Worm (Caenorhabditis elegans) whole organism, midembryonic: Measurements from ENCODE around the gene xbx-4.

Experiments
- T22C8.4 ChIP-seq: fragments of 200-800 bp; sonication (Bioruptor generic); IDR thresholded peaks from 2 replicates; pipeline ENCODE4 v1.3.6; 2022; ENCODE audit warnings: missing genetic modification characterization, missing compliant biosample characterization
- cog-1 ChIP-seq: sonication (generic microtip); optimal IDR thresholded peaks from 2 replicates; lab custom pipeline; 2016; ENCODE audit warnings: missing genetic modification characterization, missing compliant biosample characterization
- flt-1 ChIP-seq: fragments of 200-800 bp; sonication (Bioruptor generic); IDR thresholded peaks from 2 replicates; pipeline ENCODE4 v1.3.6; 2022; ENCODE audit warnings: missing genetic modification characterization, missing compliant biosample characterization
- klf-2 ChIP-seq: fragments of 200-800 bp; sonication (Bioruptor generic); conservative IDR thresholded peaks from 2 replicates; pipeline ENCODE4 v1.3.6; 2022; ENCODE audit warnings: missing genetic modification reagents, missing genetic modification characterization, missing compliant biosample characterization
- med-1 ChIP-seq: sonication (generic microtip); optimal IDR thresholded peaks from 2 replicates; lab custom pipeline; 2017; ENCODE audit warnings: missing genetic modification characterization, mild to moderate bottlenecking, missing compliant biosample characterization, antibody characterized with exemption, missing genetic modification reagents; ENCODE audit not compliant: insufficient read depth
- ref-1 ChIP-seq: fragments of 200-800 bp; sonication (Bioruptor generic); conservative IDR thresholded peaks from 2 replicates; pipeline ENCODE4 v1.3.6; 2022; ENCODE audit warnings: missing genetic modification reagents, missing genetic modification characterization, missing compliant biosample characterization
- tab-1 ChIP-seq: fragments of 200-800 bp; sonication (Bioruptor generic); IDR thresholded peaks from 2 replicates; pipeline ENCODE4 v1.3.6; 2022; ENCODE audit warnings: missing genetic modification characterization, missing compliant biosample characterization
- ztf-23 ChIP-seq: fragments of 200-800 bp; sonication (Bioruptor generic); IDR thresholded peaks from 2 replicates; pipeline ENCODE4 v1.3.6; 2022; ENCODE audit warnings: missing genetic modification reagents, missing genetic modification characterization, missing compliant biosample characterization
- ztf-29 ChIP-seq: fragments of 200-800 bp; sonication (Bioruptor generic); IDR thresholded peaks from 2 replicates; pipeline ENCODE4 v1.3.6; 2022; ENCODE audit warnings: missing genetic modification reagents, missing genetic modification characterization, missing compliant biosample characterization

Gene xbx-4

ce11 chrIV:2117268-2117667 lies 2.8 kb downstream of the xbx-4 start:
- TF ChIP-seq ztf-29 (GFP tag; lab: Robert Waterston, UW) (no peak), ztf-23 (GFP tag; lab: Robert Waterston, UW) (no peak), tab-1 (no peak), flt-1 (GFP tag; lab: Robert Waterston, UW) (no peak), med-1 (GFP tag; lab: Kevin White, UChicago) (no peak), cog-1 (tag; lab: Kevin White, UChicago) (no peak), ref-1 (no peak), T22C8.4 (GFP tag; lab: Robert Waterston, UW) (no peak)

ce11 chrIV:2122488-2122887 lies 8.1 kb downstream of the xbx-4 start, which contains the start of gene glb-7:
Gene glb-7 (plus strand): TSS chrIV:2122788.
- TF ChIP-seq tab-1 (no peak), ref-1 (no peak), ztf-23 (GFP tag; lab: Robert Waterston, UW) (no peak), klf-2 (no peak), flt-1 (GFP tag; lab: Robert Waterston, UW) (no peak), cog-1 (tag; lab: Kevin White, UChicago) (no peak), ztf-29 (GFP tag; lab: Robert Waterston, UW) (no peak), T22C8.4 (GFP tag; lab: Robert Waterston, UW) (no peak), med-1 (GFP tag; lab: Kevin White, UChicago) (no peak)

- TF ChIP-seq T22C8.4 (GFP tag; lab: Robert Waterston, UW) (no peak), ref-1 (no peak), klf-2 (no peak), tab-1 (no peak), flt-1 (GFP tag; lab: Robert Waterston, UW) (no peak), cog-1 (tag; lab: Kevin White, UChicago) (no peak), ztf-23 (GFP tag; lab: Robert Waterston, UW) (no peak), med-1 (GFP tag; lab: Kevin White, UChicago) (no peak), ztf-29 (GFP tag; lab: Robert Waterston, UW) (no peak)
These were observed 12.9 kb downstream of the xbx-4 start for ce11 chrIV:2127375-2127774.

- no peak for TF ChIP-seq med-1 (GFP tag; lab: Kevin White, UChicago)
- TF ChIP-seq tab-1: no peak
- no peak for TF ChIP-seq T22C8.4 (GFP tag; lab: Robert Waterston, UW)
- TF ChIP-seq klf-2: no peak
- TF ChIP-seq cog-1 (tag; lab: Kevin White, UChicago): no peak
- TF ChIP-seq flt-1 (GFP tag; lab: Robert Waterston, UW): no peak
- TF ChIP-seq ztf-29 (GFP tag; lab: Robert Waterston, UW): no peak
- no peak for TF ChIP-seq ztf-23 (GFP tag; lab: Robert Waterston, UW)
These were observed 14.3 kb downstream of the xbx-4 start, which contains the start of gene grl-20 for ce11 chrIV:2128761-2129160. Gene grl-20 (minus strand): TSS chrIV:2128861.

- TF ChIP-seq med-1 (GFP tag; lab: Kevin White, UChicago): no peak
These were observed 16.3 kb downstream of the xbx-4 start, which contains the start of gene prmt-6 for ce11 chrIV:2130714-2131113. Gene prmt-6 (plus strand): TSS chrIV:2130965.

- TF ChIP-seq T22C8.4 (GFP tag; lab: Robert Waterston, UW) (peak; percentile 58; the same call in 1 of the 2 replicates), med-1 (GFP tag; lab: Kevin White, UChicago) (no peak), klf-2 (no peak), tab-1 (no peak), ztf-29 (GFP tag; lab: Robert Waterston, UW) (no peak)
These were observed 19.0 kb downstream of the xbx-4 start, which contains the start of gene C23H5.12 for ce11 chrIV:2133431-2133940. Gene C23H5.12 (plus strand): TSS chrIV:2133481.

- peak; percentile 73; the same call in 1 of the 2 replicates for TF ChIP-seq flt-1 (GFP tag; lab: Robert Waterston, UW)
These were observed 21.4 kb downstream of the xbx-4 start for ce11 chrIV:2135880-2136279.

ce11 chrIV:2136607-2137006 lies 22.2 kb downstream of the xbx-4 start, which contains the start of gene test-1:
Gene test-1 (plus strand): TSS chrIV:2136951.
- no peak for TF ChIP-seq T22C8.4 (GFP tag; lab: Robert Waterston, UW)
- no peak for TF ChIP-seq klf-2
- TF ChIP-seq cog-1 (tag; lab: Kevin White, UChicago): no peak
- no peak for TF ChIP-seq flt-1 (GFP tag; lab: Robert Waterston, UW)
- no peak for TF ChIP-seq ztf-29 (GFP tag; lab: Robert Waterston, UW)
- no peak for TF ChIP-seq ref-1
- TF ChIP-seq med-1 (GFP tag; lab: Kevin White, UChicago): no peak
- no peak for TF ChIP-seq tab-1
- TF ChIP-seq ztf-23 (GFP tag; lab: Robert Waterston, UW): no peak

- TF ChIP-seq med-1 (GFP tag; lab: Kevin White, UChicago) (no peak), tab-1 (no peak), klf-2 (no peak), T22C8.4 (GFP tag; lab: Robert Waterston, UW) (no peak), ref-1 (no peak), flt-1 (GFP tag; lab: Robert Waterston, UW) (no peak), cog-1 (tag; lab: Kevin White, UChicago) (no peak)
These were observed 23.0 kb downstream of the xbx-4 start for ce11 chrIV:2137478-2137877.

ce11 chrIV:2140543-2140942 lies 26.1 kb downstream of the xbx-4 start, which contains the start of gene C54E4.12:
Gene C54E4.12 (minus strand): TSS chrIV:2140643.
- TF ChIP-seq ref-1 (no peak), T22C8.4 (GFP tag; lab: Robert Waterston, UW) (no peak), ztf-23 (GFP tag; lab: Robert Waterston, UW) (no peak), ztf-29 (GFP tag; lab: Robert Waterston, UW) (no peak), flt-1 (GFP tag; lab: Robert Waterston, UW) (no peak), klf-2 (no peak), med-1 (GFP tag; lab: Kevin White, UChicago) (no peak), cog-1 (tag; lab: Kevin White, UChicago) (no peak), tab-1 (no peak)
